Worm (Caenorhabditis elegans) whole organism, early embryonic: ENCODE measurements around the gene gei-15.

Experiments used
- B0310.2 ChIP-seq: sonication (generic microtip); optimal IDR thresholded peaks from 2 replicates; lab custom pipeline; 2016; ENCODE audit warnings: mild to moderate bottlenecking, missing genetic modification characterization, missing compliant biosample characterization
- F13C5.2 ChIP-seq: sonication (generic microtip); optimal IDR thresholded peaks from 2 replicates; lab custom pipeline; 2017; ENCODE audit warnings: mild to moderate bottlenecking, missing genetic modification characterization, inconsistent platforms, missing compliant biosample characterization
- aly-1 ChIP-seq: sonication (generic microtip); optimal IDR thresholded peaks from 2 replicates; lab custom pipeline; 2016; ENCODE audit warnings: missing genetic modification characterization, missing compliant biosample characterization
- ama-1 ChIP-seq: fragments of 150-350 bp; optimal IDR thresholded peaks from 2 replicates; lab custom pipeline; 2014
- ceh-13 ChIP-seq: fragments of 200-800 bp; sonication (Bioruptor generic); optimal IDR thresholded peaks from 2 replicates; lab custom pipeline; 2018; ENCODE audit warnings: mild to moderate bottlenecking, missing genetic modification characterization, missing compliant biosample characterization
- ceh-36 ChIP-seq: sonication (generic microtip); optimal IDR thresholded peaks from 2 replicates; lab custom pipeline; 2016; ENCODE audit warnings: missing genetic modification characterization, inconsistent platforms, missing compliant biosample characterization
- ets-7 ChIP-seq: sonication (generic microtip); optimal IDR thresholded peaks from 2 replicates; lab custom pipeline; 2016; ENCODE audit warnings: missing genotype, missing genetic modification characterization, missing compliant biosample characterization
- scrt-1 ChIP-seq: fragments of 200-800 bp; sonication (Bioruptor generic); IDR thresholded peaks from 2 replicates; pipeline ENCODE4 v1.3.6; 2022; ENCODE audit warnings: missing genetic modification characterization, missing compliant biosample characterization
- tra-4 ChIP-seq: sonication (generic microtip); optimal IDR thresholded peaks from 2 replicates; lab custom pipeline; 2017; ENCODE audit warnings: missing genetic modification characterization, missing compliant biosample characterization

DNA sequence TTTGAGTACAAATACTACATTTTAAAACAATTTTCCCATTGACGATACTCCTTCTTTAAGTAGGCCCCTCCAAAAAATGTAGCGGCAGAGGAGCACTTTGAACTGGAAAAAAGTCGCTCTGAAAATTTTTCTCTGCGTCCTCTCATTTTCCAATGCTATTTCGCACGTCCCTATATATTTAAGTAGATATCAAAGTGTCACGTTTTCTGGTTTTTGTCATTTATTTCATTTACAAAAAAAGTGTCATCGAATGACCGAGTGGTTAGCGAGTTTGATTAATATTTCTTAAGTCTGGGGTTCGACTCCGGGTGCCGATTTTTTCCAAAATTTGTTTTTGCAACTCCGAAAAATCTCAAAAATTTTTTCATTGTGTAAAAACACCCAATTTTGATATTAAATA lies 43.8 kb upstream of the gei-15 start:
- TF ChIP-seq ama-1 (lab: Kevin White, UChicago) (no peak), ceh-36 (no peak), ets-7 (tag; lab: Kevin White, UChicago) (no peak), B0310.2 (no peak), scrt-1 (GFP tag; lab: Robert Waterston, UW) (no peak), F13C5.2 (no peak), aly-1 (tag; lab: Kevin White, UChicago) (no peak), tra-4 (tag; lab: Kevin White, UChicago) (no peak), ceh-13 (no peak)
